Worm (Caenorhabditis elegans) whole organism, early embryonic: Measurements from ENCODE around the gene Y43F8B.15.

Experiments
- F13C5.2 ChIP-seq: sonication (generic microtip); optimal IDR thresholded peaks from 2 replicates; lab custom pipeline; 2017; ENCODE audit warnings: mild to moderate bottlenecking, missing genetic modification characterization, inconsistent platforms, missing compliant biosample characterization
- aly-1 ChIP-seq: sonication (generic microtip); optimal IDR thresholded peaks from 2 replicates; lab custom pipeline; 2016; ENCODE audit warnings: missing genetic modification characterization, missing compliant biosample characterization
- ama-1 ChIP-seq: fragments of 150-350 bp; optimal IDR thresholded peaks from 2 replicates; lab custom pipeline; 2014
- ets-7 ChIP-seq: sonication (generic microtip); optimal IDR thresholded peaks from 2 replicates; lab custom pipeline; 2016; ENCODE audit warnings: missing genotype, missing genetic modification characterization, missing compliant biosample characterization
- flt-1 ChIP-seq: fragments of 200-800 bp; sonication (Bioruptor generic); IDR thresholded peaks from 2 replicates; pipeline ENCODE4 v1.3.6; 2022; ENCODE audit warnings: missing genetic modification characterization, missing compliant biosample characterization
- tbx-11 ChIP-seq: fragments of 200-800 bp; sonication (Bioruptor generic); IDR thresholded peaks from 2 replicates; pipeline ENCODE4 v1.3.6; 2022; ENCODE audit warnings: missing genetic modification characterization, missing compliant biosample characterization

ce11 chrV:19468083-19468482 lies 6.2 kb upstream of the Y43F8B.15 start, which contains the start of gene Y43F8B.12:
- TF ChIP-seq aly-1 (tag; lab: Kevin White, UChicago) (no peak), ama-1 (lab: Kevin White, UChicago) (no peak), F13C5.2 (no peak), tbx-11 (no peak), ets-7 (no peak), flt-1 (GFP tag; lab: Robert Waterston, UW) (no peak)
